Worm (Caenorhabditis elegans) whole organism, mixed stage, embryonic: Measurements from ENCODE around the gene pbo-6.

Experiments used
- M03D4.4 ChIP-seq: sonication (generic microtip); optimal IDR thresholded peaks from 2 replicates; lab custom pipeline; 2017; ENCODE audit warnings: mild to moderate bottlenecking, missing genetic modification characterization, missing compliant biosample characterization
- bed-3 ChIP-seq: fragments of 200-800 bp; sonication (Bioruptor generic); optimal IDR thresholded peaks from 3 replicates; lab custom pipeline; 2018; ENCODE audit warnings: mild to moderate bottlenecking, missing genetic modification characterization, moderate library complexity, missing compliant biosample characterization
- blmp-1 ChIP-seq: fragments of 150-350 bp; optimal IDR thresholded peaks from 2 replicates; lab custom pipeline; 2014; ENCODE audit warnings: missing biosample characterization, missing genetic modification characterization
- ceh-39 ChIP-seq: fragments of 150-350 bp; optimal IDR thresholded peaks from 2 replicates; lab custom pipeline; 2014; ENCODE audit warnings: missing biosample characterization, missing genetic modification characterization
- ceh-43 ChIP-seq: fragments of 200-800 bp; sonication (Bioruptor generic); optimal IDR thresholded peaks from 2 replicates; lab custom pipeline; 2018; ENCODE audit warnings: mild to moderate bottlenecking, missing genetic modification characterization, moderate library complexity, missing compliant biosample characterization
- ceh-83 ChIP-seq: fragments of 200-800 bp; sonication (Bioruptor generic); optimal IDR thresholded peaks from 2 replicates; lab custom pipeline; 2018; ENCODE audit warnings: mild to moderate bottlenecking, missing genetic modification characterization, missing compliant biosample characterization
- ces-1 ChIP-seq: fragments of 150-350 bp; optimal IDR thresholded peaks from 2 replicates; lab custom pipeline; 2014; ENCODE audit warnings: missing biosample characterization, missing genetic modification reagents, missing genetic modification characterization
- cnd-1 ChIP-seq: fragments of 200-800 bp; sonication (Bioruptor generic); optimal IDR thresholded peaks from 2 replicates; lab custom pipeline; 2018; ENCODE audit warnings: mild to moderate bottlenecking, missing genetic modification characterization, missing compliant biosample characterization
- drap-1 ChIP-seq: fragments of 200-800 bp; sonication (Bioruptor generic); optimal IDR thresholded peaks from 3 replicates; lab custom pipeline; 2018; ENCODE audit warnings: mild to moderate bottlenecking, missing genetic modification characterization, missing compliant biosample characterization
- elt-1 ChIP-seq: sonication (generic microtip); optimal IDR thresholded peaks from 2 replicates; lab custom pipeline; 2017; ENCODE audit warnings: missing genetic modification characterization, mild to moderate bottlenecking, missing compliant biosample characterization, antibody characterized with exemption, moderate library complexity, borderline replicate concordance; ENCODE audit not compliant: insufficient read depth
- elt-3 ChIP-seq: fragments of 150-350 bp; optimal IDR thresholded peaks from 2 replicates; lab custom pipeline; 2014; ENCODE audit warnings: missing biosample characterization, missing genetic modification characterization
- flh-1 ChIP-seq: fragments of 200-800 bp; sonication (Bioruptor generic); optimal IDR thresholded peaks from 2 replicates; lab custom pipeline; 2018; ENCODE audit warnings: mild to moderate bottlenecking, missing genetic modification characterization, moderate library complexity, missing compliant biosample characterization
- ham-2 ChIP-seq: fragments of 200-800 bp; sonication (Bioruptor generic); optimal IDR thresholded peaks from 2 replicates; lab custom pipeline; 2018; ENCODE audit warnings: mild to moderate bottlenecking, missing genetic modification characterization, missing compliant biosample characterization
- hlh-1 ChIP-seq: fragments of 150-350 bp; optimal IDR thresholded peaks from 2 replicates; lab custom pipeline; 2014; ENCODE audit warnings: missing biosample characterization, missing genetic modification reagents, missing genetic modification characterization
- lin-13 ChIP-seq: fragments of 150-350 bp; optimal IDR thresholded peaks from 2 replicates; lab custom pipeline; 2014; ENCODE audit warnings: missing biosample characterization, missing genetic modification characterization
- lin-32 ChIP-seq: fragments of 200-800 bp; sonication (Bioruptor generic); optimal IDR thresholded peaks from 2 replicates; lab custom pipeline; 2018; ENCODE audit warnings: mild to moderate bottlenecking, missing genetic modification characterization, missing compliant biosample characterization
- lsy-2 ChIP-seq: fragments of 150-350 bp; optimal IDR thresholded peaks from 2 replicates; lab custom pipeline; 2014; ENCODE audit warnings: missing biosample characterization, missing genetic modification characterization
- mab-5 ChIP-seq: fragments of 150-350 bp; optimal IDR thresholded peaks from 2 replicates; lab custom pipeline; 2014; ENCODE audit warnings: missing biosample characterization, missing genetic modification characterization
- mep-1 ChIP-seq: fragments of 150-350 bp; optimal IDR thresholded peaks from 2 replicates; lab custom pipeline; 2017; ENCODE audit warnings: missing biosample characterization, missing genetic modification reagents, missing genetic modification characterization, inconsistent platforms
- mls-2 ChIP-seq: sonication (generic microtip); optimal IDR thresholded peaks from 2 replicates; lab custom pipeline; 2016; ENCODE audit warnings: mild to moderate bottlenecking, missing genetic modification characterization, moderate library complexity, missing compliant biosample characterization
- nhr-12 ChIP-seq: fragments of 150-350 bp; optimal IDR thresholded peaks from 2 replicates; lab custom pipeline; 2014; ENCODE audit warnings: missing biosample characterization, missing genetic modification characterization
- nhr-2 ChIP-seq: fragments of 150-350 bp; optimal IDR thresholded peaks from 2 replicates; lab custom pipeline; 2014; ENCODE audit warnings: missing biosample characterization, missing genetic modification characterization
- nhr-237 ChIP-seq: fragments of 150-350 bp; optimal IDR thresholded peaks from 2 replicates; lab custom pipeline; 2014; ENCODE audit warnings: missing biosample characterization, missing genetic modification characterization
- nhr-28 ChIP-seq: fragments of 150-350 bp; optimal IDR thresholded peaks from 2 replicates; lab custom pipeline; 2014; ENCODE audit warnings: missing biosample characterization, missing genetic modification characterization
- nhr-76 ChIP-seq: sonication (generic microtip); optimal IDR thresholded peaks from 2 replicates; lab custom pipeline; 2017; ENCODE audit warnings: missing biosample characterization, missing genetic modification characterization
- pha-4 ChIP-seq: fragments of 150-350 bp; optimal IDR thresholded peaks from 2 replicates; lab custom pipeline; 2018; ENCODE audit warnings: missing biosample characterization, missing genetic modification reagents, missing genetic modification characterization
- sem-2 ChIP-seq: fragments of 200-800 bp; sonication (Bioruptor generic); optimal IDR thresholded peaks from 2 replicates; lab custom pipeline; 2018; ENCODE audit warnings: mild to moderate bottlenecking, missing genetic modification characterization, missing compliant biosample characterization
- snpc-4 ChIP-seq: fragments of 150-350 bp; optimal IDR thresholded peaks from 2 replicates; lab custom pipeline; 2014; ENCODE audit warnings: missing biosample characterization, missing genetic modification characterization
- sptf-1 ChIP-seq: sonication (generic microtip); optimal IDR thresholded peaks from 2 replicates; lab custom pipeline; 2017; ENCODE audit warnings: mild to moderate bottlenecking, missing genetic modification characterization, moderate library complexity, missing compliant biosample characterization
- tbx-8 ChIP-seq: fragments of 200-800 bp; sonication (Bioruptor generic); optimal IDR thresholded peaks from 2 replicates; lab custom pipeline; 2018; ENCODE audit warnings: mild to moderate bottlenecking, missing genetic modification characterization, moderate library complexity, missing compliant biosample characterization
- unc-120 ChIP-seq: sonication (generic microtip); optimal IDR thresholded peaks from 2 replicates; lab custom pipeline; 2017; ENCODE audit warnings: missing genetic modification characterization, missing compliant biosample characterization; ENCODE audit not compliant: poor library complexity, severe bottlenecking
- unc-39 ChIP-seq: fragments of 150-350 bp; optimal IDR thresholded peaks from 2 replicates; lab custom pipeline; 2014; ENCODE audit warnings: missing biosample characterization, missing genetic modification characterization
- unc-62 ChIP-seq: fragments of 150-350 bp; optimal IDR thresholded peaks from 2 replicates; lab custom pipeline; 2014; ENCODE audit warnings: missing biosample characterization, missing genetic modification reagents, missing genetic modification characterization
- zip-8 ChIP-seq: fragments of 150-350 bp; optimal IDR thresholded peaks from 2 replicates; lab custom pipeline; 2014; ENCODE audit warnings: missing biosample characterization, missing genetic modification characterization
- ztf-11 ChIP-seq: fragments of 150-350 bp; optimal IDR thresholded peaks from 2 replicates; lab custom pipeline; 2014; ENCODE audit warnings: missing biosample characterization, missing genetic modification characterization

The pbo-6 gene

DNA sequence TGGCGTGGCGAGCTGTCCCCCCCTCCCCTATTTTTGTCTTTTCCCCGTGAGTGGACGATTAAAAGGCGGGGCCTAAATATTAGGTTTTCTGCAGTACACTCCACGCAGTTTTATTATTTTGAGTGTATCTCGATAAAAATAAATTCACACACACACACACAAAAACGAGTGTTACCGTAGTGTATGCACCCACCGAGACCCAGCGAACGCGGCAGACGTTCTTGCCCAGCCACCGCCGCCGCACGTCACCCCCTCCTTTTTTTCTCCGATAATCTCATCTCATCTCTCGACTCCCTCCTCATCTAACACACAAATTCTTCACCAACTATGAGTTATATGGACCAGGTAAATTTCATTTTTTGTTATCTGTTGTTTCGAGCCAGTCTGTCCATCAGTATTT, 5.4 kb downstream of the pbo-6 start, which contains the start of gene fubl-3:
Gene fubl-3 (plus strand): TSS at position 212 of the 400 bp plus-strand sequence.
- TF ChIP-seq hlh-1 (peak; percentile 44), unc-39 (tag; lab: Kevin White, UChicago) (no peak), pha-4 (tag; lab: Kevin White, UChicago) (peak; percentile 1), lsy-2 (tag; lab: Kevin White, UChicago) (peak; percentile 92), elt-1 (tag; lab: Kevin White, UChicago) (peak; percentile 18), drap-1 (GFP tag; lab: Kevin White, UChicago) (no peak), nhr-2 (tag; lab: Kevin White, UChicago) (no peak), lin-13 (tag; lab: Kevin White, UChicago) (peak; percentile 13), cnd-1 (tag; lab: Kevin White, UChicago) (peak; percentile 8), mep-1 (tag; lab: Kevin White, UChicago) (peak; percentile 7), lin-32 (no peak), ces-1 (GFP tag; lab: Kevin White, UChicago) (peak; percentile 26)

DNA sequence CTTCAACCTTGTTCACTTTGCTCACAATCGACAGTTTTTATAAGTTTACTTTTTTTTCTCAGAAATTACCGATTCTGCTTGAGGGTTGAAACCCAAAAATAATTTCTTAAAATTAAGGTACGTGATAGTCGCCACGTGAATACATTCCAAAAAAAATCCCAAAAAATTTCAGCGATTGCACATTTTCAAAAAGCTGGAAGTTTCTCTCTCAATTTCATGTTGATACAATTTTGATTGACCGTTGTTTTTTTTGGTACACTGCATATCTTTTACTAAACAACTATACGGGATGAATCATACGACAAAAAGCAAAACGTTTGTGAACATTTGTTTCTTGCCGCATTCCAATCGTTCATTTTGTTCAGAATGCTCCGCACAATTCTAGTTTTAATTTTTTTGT, 9.5 kb downstream of the pbo-6 start, which contains the start of gene C36E6.8:
Gene C36E6.8 (plus strand): TSS at position 301 of the 400 bp plus-strand sequence.
- no peak for TF ChIP-seq elt-3
- TF ChIP-seq sptf-1 (tag; lab: Kevin White, UChicago): no peak
- TF ChIP-seq mab-5: no peak
- no peak for TF ChIP-seq blmp-1 (tag; lab: Kevin White, UChicago)
- no peak for TF ChIP-seq unc-62
- TF ChIP-seq nhr-237 (tag; lab: Kevin White, UChicago): no peak
- no peak for TF ChIP-seq mep-1 (tag; lab: Kevin White, UChicago)
- TF ChIP-seq bed-3 (GFP tag; lab: Kevin White, UChicago): no peak
- no peak for TF ChIP-seq ceh-39
- TF ChIP-seq ham-2 (GFP tag; lab: Kevin White, UChicago): no peak
- no peak for TF ChIP-seq snpc-4 (tag; lab: Kevin White, UChicago)
- TF ChIP-seq sem-2 (GFP tag; lab: Kevin White, UChicago): no peak
- TF ChIP-seq mls-2 (tag; lab: Kevin White, UChicago): no peak
- no peak for TF ChIP-seq nhr-2 (tag; lab: Kevin White, UChicago)
- TF ChIP-seq ces-1 (GFP tag; lab: Kevin White, UChicago): no peak

DNA sequence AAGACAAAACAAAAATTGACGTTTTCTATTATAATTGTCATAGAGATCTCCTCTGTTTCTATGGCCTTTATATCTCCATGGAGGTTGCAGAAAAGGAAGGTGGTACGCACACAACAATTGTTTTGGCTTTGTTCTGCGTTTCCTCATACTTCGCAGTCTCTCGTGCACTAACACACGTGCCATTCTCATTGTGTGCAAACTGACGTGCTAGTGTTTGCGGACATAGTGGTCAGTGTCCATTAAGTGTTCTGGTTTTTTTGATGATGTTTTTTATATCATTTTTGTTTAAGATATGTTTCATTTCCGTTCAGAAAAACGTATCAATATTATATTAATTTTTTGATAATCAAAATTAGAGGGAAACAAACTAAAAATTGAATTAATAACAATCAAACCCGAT, 22.6 kb downstream of the pbo-6 start, which contains the start of gene C36E6.2:
Gene C36E6.2 (plus strand): TSS at position 261 of the 400 bp plus-strand sequence.
- TF ChIP-seq M03D4.4 (tag; lab: Kevin White, UChicago) (no peak), nhr-12 (tag; lab: Kevin White, UChicago) (no peak), sem-2 (GFP tag; lab: Kevin White, UChicago) (no peak), tbx-8 (GFP tag; lab: Kevin White, UChicago) (no peak), nhr-2 (tag; lab: Kevin White, UChicago) (no peak), bed-3 (GFP tag; lab: Kevin White, UChicago) (no peak), elt-1 (tag; lab: Kevin White, UChicago) (no peak), unc-62 (no peak), drap-1 (GFP tag; lab: Kevin White, UChicago) (peak; percentile 1), zip-8 (tag; lab: Kevin White, UChicago) (no peak), ceh-83 (GFP tag; lab: Kevin White, UChicago) (no peak), lin-13 (tag; lab: Kevin White, UChicago) (peak; percentile 57), ztf-11 (no peak), elt-3 (no peak), flh-1 (no peak), ceh-43 (GFP tag; lab: Kevin White, UChicago) (peak; percentile 14), mls-2 (tag; lab: Kevin White, UChicago) (peak; percentile 39), nhr-76 (tag; lab: Kevin White, UChicago) (no peak), ces-1 (GFP tag; lab: Kevin White, UChicago) (peak; percentile 57), nhr-28 (no peak), ceh-39 (no peak), snpc-4 (tag; lab: Kevin White, UChicago) (no peak), blmp-1 (tag; lab: Kevin White, UChicago) (no peak), mep-1 (tag; lab: Kevin White, UChicago) (peak; percentile 69), hlh-1 (peak; percentile 70), sptf-1 (tag; lab: Kevin White, UChicago) (peak; percentile 59), unc-39 (tag; lab: Kevin White, UChicago) (no peak), lsy-2 (tag; lab: Kevin White, UChicago) (peak; percentile 58), ham-2 (GFP tag; lab: Kevin White, UChicago) (peak; percentile 60), unc-120 (tag; lab: Kevin White, UChicago) (peak; percentile 16), lin-32 (no peak), cnd-1 (tag; lab: Kevin White, UChicago) (no peak), pha-4 (tag; lab: Kevin White, UChicago) (peak; percentile 66), nhr-237 (tag; lab: Kevin White, UChicago) (no peak), mab-5 (no peak)
